Fruit fly (Drosophila melanogaster): Measurements from ENCODE around the gene kud.

Gene kud

DNA sequence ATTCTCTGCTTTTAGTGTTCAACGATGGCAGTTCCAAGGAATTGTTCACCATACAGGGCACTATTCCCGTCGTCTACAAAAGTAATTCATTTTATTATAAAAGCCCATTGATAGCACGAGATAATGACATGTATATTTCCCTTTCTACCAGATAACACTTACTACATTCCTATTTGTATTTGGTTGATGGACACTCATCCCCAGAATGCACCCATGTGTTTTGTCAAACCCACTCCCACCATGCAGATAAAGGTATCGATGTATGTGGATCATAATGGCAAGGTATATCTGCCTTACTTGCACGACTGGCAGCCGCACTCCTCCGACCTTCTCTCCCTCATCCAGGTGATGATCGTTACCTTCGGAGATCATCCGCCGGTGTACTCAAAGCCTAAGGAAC, 1.8 kb downstream of the kud start:
- TF ChIP-seq CG8159 (tag; optimal IDR thresholded peaks at IDR 0.05) (no peak), Pif1B (GFP tag; optimal IDR thresholded peaks at IDR 0.05) (no peak), CG34367 (tag; optimal IDR thresholded peaks at IDR 0.05) (no peak), CG9948 (tag; optimal IDR thresholded peaks at IDR 0.05) (no peak), CG10348 (GFP tag; IDR thresholded peaks at IDR 0.05) (no peak), EcR (GFP tag; optimal IDR thresholded peaks at IDR 0.05) (no peak), CG8301 (tag; optimal IDR thresholded peaks at IDR 0.05) (no peak), rn (GFP tag; IDR thresholded peaks at IDR 0.05) (no peak), CG32121 (GFP tag; IDR thresholded peaks at IDR 0.05) (no peak), Ets98B (GFP tag; IDR thresholded peaks at IDR 0.05) (no peak), CG14655 (GFP tag; optimal IDR thresholded peaks at IDR 0.05) (no peak), CG15710 (tag; optimal IDR thresholded peaks at IDR 0.05) (no peak), fd96Ca (GFP tag; IDR thresholded peaks at IDR 0.05) (no peak), Pif1A (GFP tag; optimal IDR thresholded peaks at IDR 0.05) (no peak), CG13204 (GFP tag; optimal IDR thresholded peaks at IDR 0.05) (no peak), Snoo (tag; optimal IDR thresholded peaks at IDR 0.05) (no peak), CG17806 (tag; optimal IDR thresholded peaks at IDR 0.05) (no peak)

DNA sequence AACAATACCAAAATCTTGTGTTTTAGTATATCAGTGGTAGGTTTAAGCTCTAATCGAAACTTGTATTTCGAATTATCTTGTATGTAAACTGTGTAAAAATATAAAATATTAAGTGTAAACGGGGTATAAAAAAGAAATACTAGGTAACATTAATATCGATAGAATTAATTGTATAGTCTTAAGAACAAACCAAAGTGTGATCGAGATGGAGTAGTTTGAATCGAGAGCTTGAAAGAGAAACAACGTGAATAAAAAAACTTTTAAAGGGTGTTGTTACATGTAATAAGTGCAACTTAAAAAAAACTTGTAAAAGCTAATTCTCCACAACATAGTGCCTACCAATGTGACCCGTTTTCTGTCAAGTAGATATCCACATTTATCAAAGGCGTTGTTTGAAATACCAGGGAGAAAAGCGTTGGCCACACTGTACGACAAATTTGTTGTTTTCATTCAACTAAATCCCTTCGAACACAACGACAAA, 2.7 kb downstream of the kud start, which contains the start of gene TSG101:
TSG101 (plus strand) TSS at position 208 of the 481 bp plus-strand sequence.
- TF ChIP-seq CG4496 (GFP tag; IDR thresholded peaks at IDR 0.05) (no peak), CG9948 (tag; optimal IDR thresholded peaks at IDR 0.05) (no peak)

DNA sequence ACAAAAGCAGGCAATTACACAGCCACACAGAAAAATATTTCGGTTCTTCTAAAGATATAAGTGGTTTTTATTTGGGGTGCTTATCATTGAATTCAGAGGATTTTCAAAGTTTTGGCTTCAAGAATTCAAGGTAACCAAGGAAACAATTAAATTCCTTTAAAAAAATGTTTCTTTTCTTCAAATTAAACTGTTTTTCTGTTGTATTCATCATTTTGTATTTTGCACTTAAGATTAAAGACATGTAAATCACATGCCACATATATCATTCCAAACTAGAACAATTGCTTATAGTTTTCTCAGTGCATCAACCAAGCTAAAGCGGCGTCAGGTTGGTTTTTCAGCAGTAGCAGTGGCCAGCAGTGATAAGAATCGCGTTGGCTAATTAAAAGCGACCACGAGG, 4.3 kb downstream of the kud start:
- peak; percentile 31 for TF ChIP-seq CG8159 (tag; optimal IDR thresholded peaks at IDR 0.05)
- no peak for TF ChIP-seq CG4496 (GFP tag; IDR thresholded peaks at IDR 0.05)
- no peak for TF ChIP-seq CG12605 (GFP tag; IDR thresholded peaks at IDR 0.05)

DNA sequence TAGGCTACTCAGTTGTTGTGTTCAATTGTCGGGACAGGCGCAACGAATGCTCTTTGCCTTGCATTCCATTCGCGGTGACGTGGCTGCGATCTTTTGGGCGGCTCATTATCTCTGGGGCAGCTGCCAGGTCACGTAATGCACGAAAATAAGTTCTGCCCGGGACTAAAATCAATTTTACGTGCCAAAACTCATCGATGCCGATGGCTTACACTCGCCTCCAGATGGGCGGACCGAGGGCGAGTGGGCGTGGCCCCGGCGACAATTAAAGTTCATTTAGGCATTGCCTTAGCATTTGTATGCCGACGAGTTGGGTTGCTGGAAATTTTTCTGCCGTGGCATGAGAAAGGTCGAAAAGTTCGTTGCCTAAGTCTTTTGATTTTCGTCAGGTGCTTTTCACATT, 8.1 kb downstream of the kud start:
- no peak for TF ChIP-seq fd96Ca (GFP tag; IDR thresholded peaks at IDR 0.05)
- no peak for TF ChIP-seq CG14655 (GFP tag; optimal IDR thresholded peaks at IDR 0.05)
- no peak for TF ChIP-seq CG32121 (GFP tag; IDR thresholded peaks at IDR 0.05)
- no peak for TF ChIP-seq D1 (tag; optimal IDR thresholded peaks at IDR 0.05)
- no peak for TF ChIP-seq rn (GFP tag; IDR thresholded peaks at IDR 0.05)
- TF ChIP-seq Pif1B (GFP tag; optimal IDR thresholded peaks at IDR 0.05), result no peak
- TF ChIP-seq EcR (GFP tag; optimal IDR thresholded peaks at IDR 0.05), result no peak
- TF ChIP-seq CG15710 (tag; optimal IDR thresholded peaks at IDR 0.05), result no peak
- TF ChIP-seq Snoo (tag; optimal IDR thresholded peaks at IDR 0.05), result no peak
- TF ChIP-seq Ets98B (GFP tag; IDR thresholded peaks at IDR 0.05), result no peak
- TF ChIP-seq Pif1A (GFP tag; optimal IDR thresholded peaks at IDR 0.05), result no peak

DNA sequence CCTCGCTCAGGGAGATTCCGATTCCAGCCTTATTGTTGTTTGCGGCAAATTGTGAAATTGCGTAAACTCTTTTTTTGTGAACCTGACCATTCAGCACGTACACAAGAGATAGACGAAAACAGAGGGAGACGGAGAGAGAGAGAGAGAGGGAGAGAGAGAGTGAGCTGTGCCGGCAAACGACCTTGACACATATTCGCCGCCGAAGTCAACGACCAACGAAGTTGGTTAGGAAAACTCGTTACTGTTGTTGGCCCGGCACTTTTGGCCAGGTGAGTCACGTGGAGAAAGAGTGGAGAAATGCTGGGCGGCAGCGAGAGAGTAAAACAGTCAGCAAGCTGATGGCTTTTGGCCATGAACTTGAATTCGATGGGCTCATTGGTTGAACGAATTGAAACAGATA, 14.8 kb downstream of the kud start:
- TF ChIP-seq CG4496 (GFP tag; IDR thresholded peaks at IDR 0.05), result no peak
- no peak for TF ChIP-seq CG8159 (tag; optimal IDR thresholded peaks at IDR 0.05)
- TF ChIP-seq CG13204 (GFP tag; optimal IDR thresholded peaks at IDR 0.05), result no peak
- peak; percentile 69 for TF ChIP-seq EcR (GFP tag; optimal IDR thresholded peaks at IDR 0.05)

DNA sequence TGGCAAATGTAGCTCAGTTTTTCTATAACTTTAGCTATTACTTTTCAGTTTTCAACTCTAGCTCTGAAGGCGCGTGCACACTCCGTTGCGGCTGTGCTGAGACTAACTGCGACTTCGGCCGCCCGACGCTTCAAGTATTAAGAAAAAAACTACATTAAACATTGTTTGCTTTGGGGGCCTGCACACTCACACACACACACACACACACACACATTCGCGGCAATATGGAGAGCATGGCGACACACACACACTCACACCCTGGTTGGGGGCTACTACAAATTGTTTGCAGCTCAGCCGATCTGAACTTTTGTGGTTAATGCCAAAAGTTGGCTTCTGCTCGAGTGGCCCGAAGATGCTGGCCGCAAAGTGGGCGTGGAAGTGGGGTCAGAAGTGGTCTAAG, 15.8 kb downstream of the kud start, which contains the start of gene CG13024:
CG13024 (minus strand) TSS at position 108 of the 400 bp plus-strand sequence.
- no peak for TF ChIP-seq CG34367 (tag; optimal IDR thresholded peaks at IDR 0.05)

DNA sequence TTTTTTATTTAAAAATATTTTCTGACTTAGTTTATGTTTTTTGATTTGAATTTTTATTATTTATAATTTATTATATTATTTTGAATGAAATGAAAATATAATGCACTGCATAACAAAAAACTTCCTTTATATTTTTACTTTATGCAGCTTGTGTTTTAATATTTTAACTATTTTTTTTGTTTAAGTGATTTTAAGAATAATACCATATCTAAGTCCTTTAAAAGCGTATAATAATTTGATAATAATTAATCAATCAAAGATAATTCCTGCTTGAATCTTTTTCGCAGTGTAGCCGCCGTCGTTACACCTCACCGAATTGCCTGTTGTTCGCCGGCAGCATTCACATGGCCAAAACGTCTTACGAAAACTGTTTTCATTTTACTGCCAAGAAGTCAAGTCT, 19.6 kb downstream of the kud start:
- TF ChIP-seq CG14655 (GFP tag; optimal IDR thresholded peaks at IDR 0.05) (peak; percentile 21), Pif1B (GFP tag; optimal IDR thresholded peaks at IDR 0.05) (no peak), CG8301 (tag; optimal IDR thresholded peaks at IDR 0.05) (no peak), CG15710 (tag; optimal IDR thresholded peaks at IDR 0.05) (peak; percentile 30), CG8159 (tag; optimal IDR thresholded peaks at IDR 0.05) (peak; percentile 18)

DNA sequence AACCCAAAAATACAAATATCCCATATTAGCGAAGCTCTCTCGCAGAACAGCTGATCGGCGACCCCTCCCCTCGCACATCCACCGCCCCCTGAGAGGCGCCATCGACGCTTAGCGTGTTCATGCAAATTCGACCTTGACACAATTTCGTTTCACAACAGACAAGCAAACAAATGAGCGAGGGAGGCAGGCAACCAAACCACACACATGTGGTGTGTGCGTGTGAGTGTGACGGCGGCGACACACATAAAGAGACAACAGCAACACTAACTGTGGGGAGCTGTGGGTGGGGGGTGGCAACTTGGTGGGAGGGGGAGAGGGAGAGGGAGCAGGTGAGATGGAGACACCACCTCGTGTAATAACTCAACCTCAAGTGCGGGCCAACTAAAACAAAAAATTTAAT, 20.1 kb downstream of the kud start:
- TF ChIP-seq CG4496 (GFP tag; IDR thresholded peaks at IDR 0.05) (0 out of 3 replicates have a peak, but pooled peaks have one; percentile 14), CG10348 (GFP tag; IDR thresholded peaks at IDR 0.05) (no peak)

DNA sequence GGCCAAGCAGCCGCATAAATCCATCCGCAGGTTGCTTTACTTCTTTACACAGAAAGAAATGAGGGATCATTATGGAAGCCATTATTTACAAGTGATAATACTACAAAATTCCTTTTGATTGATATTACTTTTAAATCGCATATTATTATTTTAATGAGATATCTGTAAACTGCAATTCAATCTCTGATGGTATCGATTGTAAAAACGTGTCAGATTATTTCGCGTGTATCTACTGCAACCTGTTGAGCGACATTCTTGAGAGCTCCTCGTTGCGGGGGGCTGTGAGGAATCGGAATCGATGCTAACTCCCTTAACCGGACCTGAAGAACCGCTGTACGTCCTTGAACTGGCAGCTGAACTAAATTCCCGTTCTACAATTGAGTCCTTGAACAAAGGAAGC, 26.7 kb downstream of the kud start:
- TF ChIP-seq D1 (tag; optimal IDR thresholded peaks at IDR 0.05) (peak; percentile 88), Pif1B (GFP tag; optimal IDR thresholded peaks at IDR 0.05) (peak; percentile 88), CG34367 (tag; optimal IDR thresholded peaks at IDR 0.05) (peak; percentile 96), fd96Ca (GFP tag; IDR thresholded peaks at IDR 0.05) (peak; percentile 56; the same call in 2 of the 3 replicates), rn (GFP tag; IDR thresholded peaks at IDR 0.05) (no peak), CG32121 (GFP tag; IDR thresholded peaks at IDR 0.05) (0 out of 2 replicates have a peak, but pooled peaks have one; percentile 24), CG8301 (tag; optimal IDR thresholded peaks at IDR 0.05) (peak; percentile 89), CG12605 (GFP tag; IDR thresholded peaks at IDR 0.05) (peak; percentile 74), CG8159 (tag; optimal IDR thresholded peaks at IDR 0.05) (peak; percentile 96), Snoo (tag; optimal IDR thresholded peaks at IDR 0.05) (peak; percentile 77), EcR (GFP tag; optimal IDR thresholded peaks at IDR 0.05) (peak; percentile 97), CG14655 (GFP tag; optimal IDR thresholded peaks at IDR 0.05) (peak; percentile 90), CG17806 (tag; optimal IDR thresholded peaks at IDR 0.05) (peak; percentile 98), CG4496 (GFP tag; IDR thresholded peaks at IDR 0.05) (peak; percentile 81), CG9948 (tag; optimal IDR thresholded peaks at IDR 0.05) (peak; percentile 96), CG13204 (GFP tag; optimal IDR thresholded peaks at IDR 0.05) (peak; percentile 94), CG15710 (tag; optimal IDR thresholded peaks at IDR 0.05) (peak; percentile 98), gl (tag; optimal IDR thresholded peaks at IDR 0.05) (peak; percentile 95), Ets98B (GFP tag; IDR thresholded peaks at IDR 0.05) (peak; percentile 43), Pif1A (GFP tag; optimal IDR thresholded peaks at IDR 0.05) (peak; percentile 92), CG10348 (GFP tag; IDR thresholded peaks at IDR 0.05) (no peak)

All from whole organism, pupa.